Worm (Caenorhabditis elegans) whole organism, L4/young adult: ENCODE results near the gene F13H10.9.

Experiments used
- W03F9.2 ChIP-seq: fragments of 150-350 bp; optimal IDR thresholded peaks from 2 replicates; lab custom pipeline; 2014; ENCODE audit warnings: missing biosample characterization, missing genetic modification characterization
- dao-5 ChIP-seq: sonication (generic microtip); optimal IDR thresholded peaks from 2 replicates; lab custom pipeline; 2016; ENCODE audit warnings: missing genotype, missing genetic modification characterization, moderate library complexity, missing compliant biosample characterization
- him-1 ChIP-seq: sonication (generic microtip); optimal IDR thresholded peaks from 2 replicates; lab custom pipeline; 2016; ENCODE audit warnings: missing genotype, missing genetic modification reagents, missing genetic modification characterization, missing compliant biosample characterization

DNA sequence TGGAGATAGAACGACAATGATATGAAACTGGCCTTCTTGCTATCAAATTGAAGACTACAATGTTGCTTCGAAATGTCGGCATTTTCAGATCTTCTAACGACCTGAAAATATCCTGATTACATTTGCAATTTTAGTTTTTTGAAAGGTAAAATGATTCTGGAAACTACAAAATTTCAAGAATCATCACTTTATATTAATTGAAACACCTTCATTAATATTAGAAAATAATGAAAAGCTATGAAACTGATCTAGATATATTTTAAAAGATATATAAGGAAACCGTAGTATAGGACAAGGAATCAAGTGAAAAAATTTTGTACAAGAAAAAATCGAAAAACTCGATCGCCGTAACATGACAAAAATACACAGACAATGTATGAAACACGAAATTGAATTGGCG, 10.2 kb downstream of the F13H10.9 start, which contains the start of gene ndx-9:
- TF ChIP-seq him-1 (no peak), W03F9.2 (no peak), dao-5 (tag; lab: Kevin White, UChicago) (no peak)
